Fruit fly (Drosophila melanogaster) whole organism, embryonic: ENCODE data around the gene CG42660.
"Not testable (repeated sequence)": the region's sequence is repeated elsewhere in the genome, so short reads cannot be mapped to it uniquely, and the experiment has no call there.

Experiments
- Adf1 ChIP-seq: fragments of 200-800 bp; sonication (Bioruptor generic); IDR thresholded peaks from 2 replicates; pipeline ENCODE4 v1.3.6; 2022; ENCODE audit warnings: missing biosample characterization, missing genetic modification characterization
- BEAF-32 ChIP-seq: fragments of 200-800 bp; sonication (Bioruptor generic); optimal IDR thresholded peaks from 3 replicates; lab custom pipeline; 2017; ENCODE audit warnings: missing biosample characterization, missing genetic modification characterization, mild to moderate bottlenecking, moderate library complexity, missing genetic modification reagents
- CG10366 ChIP-seq: fragments of 200-800 bp; sonication (Bioruptor generic); IDR thresholded peaks from 2 replicates; pipeline ENCODE4 v1.3.6; 2022; ENCODE audit warnings: missing biosample characterization, missing genetic modification characterization
- CG11085 ChIP-seq: fragments of 200-800 bp; sonication (Bioruptor generic); IDR thresholded peaks from 2 replicates; pipeline ENCODE4 v1.3.6; 2022; ENCODE audit warnings: missing biosample characterization, missing genetic modification characterization
- CG11504 ChIP-seq: fragments of 200-800 bp; sonication (Bioruptor generic); optimal IDR thresholded peaks from 3 replicates; lab custom pipeline; 2019; ENCODE audit warnings: missing biosample characterization, mild to moderate bottlenecking, missing genetic modification characterization, moderate library complexity
- CG14667 ChIP-seq: fragments of 200-800 bp; sonication (Bioruptor generic); IDR thresholded peaks from 2 replicates; pipeline ENCODE4 v1.3.6; 2022; ENCODE audit warnings: missing biosample characterization, missing genetic modification characterization
- CG18764 ChIP-seq: fragments of 200-800 bp; sonication (Bioruptor generic); optimal IDR thresholded peaks from 3 replicates; lab custom pipeline; 2016; ENCODE audit warnings: missing biosample characterization, missing genetic modification characterization
- CG2129 ChIP-seq: fragments of 200-800 bp; sonication (Bioruptor generic); IDR thresholded peaks from 2 replicates; pipeline ENCODE4 v1.3.6; 2022; ENCODE audit warnings: missing biosample characterization, missing genetic modification characterization; ENCODE audit not compliant: partially characterized antibody
- CG4707 ChIP-seq: fragments of 200-800 bp; sonication (Bioruptor generic); optimal IDR thresholded peaks from 2 replicates; lab custom pipeline; 2018; ENCODE audit warnings: missing biosample characterization, mild to moderate bottlenecking, missing genetic modification characterization, moderate library complexity
- CG8089 ChIP-seq: fragments of 200-800 bp; sonication (Bioruptor generic); optimal IDR thresholded peaks from 3 replicates; lab custom pipeline; 2016; ENCODE audit warnings: missing biosample characterization, missing genetic modification characterization
- CG9727 ChIP-seq: fragments of 200-800 bp; sonication (Bioruptor generic); optimal IDR thresholded peaks from 3 replicates; lab custom pipeline; 2017; ENCODE audit warnings: missing biosample characterization, mild to moderate bottlenecking, missing genetic modification characterization
- Ets65A ChIP-seq: fragments of 200-800 bp; sonication (Bioruptor generic); peaks from one replicate; lab custom pipeline; 2016; ENCODE audit warnings: missing biosample characterization, missing genetic modification characterization
- Ets97D ChIP-seq: fragments of 200-800 bp; sonication (Bioruptor generic); optimal IDR thresholded peaks from 3 replicates; lab custom pipeline; 2016; ENCODE audit warnings: missing biosample characterization, missing genetic modification characterization
- Lim3 ChIP-seq: fragments of 200-800 bp; sonication (Bioruptor generic); IDR thresholded peaks from 2 replicates; pipeline ENCODE4 v1.3.6; 2022; ENCODE audit warnings: missing biosample characterization, missing genetic modification characterization
- MESR4 ChIP-seq: fragments of 200-800 bp; sonication (Bioruptor generic); optimal IDR thresholded peaks from 2 replicates; lab custom pipeline; 2018; ENCODE audit warnings: missing biosample characterization, mild to moderate bottlenecking, missing genetic modification characterization, moderate library complexity
- Med ChIP-seq: fragments of 200-800 bp; sonication (Bioruptor generic); peaks from one replicate; lab custom pipeline; 2016; ENCODE audit warnings: missing biosample characterization, missing genetic modification characterization, mild to moderate bottlenecking, inconsistent platforms, moderate library complexity
- Ssrp ChIP-seq: fragments of 200-800 bp; sonication (Bioruptor generic); optimal IDR thresholded peaks from 2 replicates; lab custom pipeline; 2018; ENCODE audit warnings: missing biosample characterization, mild to moderate bottlenecking, missing genetic modification characterization, moderate library complexity
- Taf1 ChIP-seq: fragments of 200-800 bp; sonication (Bioruptor generic); IDR thresholded peaks from 2 replicates; pipeline ENCODE4 v1.3.6; 2022; ENCODE audit warnings: missing biosample characterization, missing genetic modification characterization
- ab ChIP-seq: fragments of 200-800 bp; sonication (Bioruptor generic); optimal IDR thresholded peaks from 2 replicates; lab custom pipeline; 2016; ENCODE audit warnings: missing biosample characterization, missing genetic modification characterization
- cad ChIP-seq: fragments of >200 bp; optimal IDR thresholded peaks from 2 replicates; lab custom pipeline; 2017; ENCODE audit warnings: missing biosample characterization, missing genetic modification characterization
- ci ChIP-seq: fragments of 200-800 bp; sonication (Bioruptor generic); IDR thresholded peaks from 3 replicates; pipeline ENCODE4 v1.3.6; 2022; ENCODE audit warnings: missing biosample characterization, missing genetic modification characterization
- dati ChIP-seq: fragments of 200-800 bp; sonication (Bioruptor generic); IDR thresholded peaks from 2 replicates; pipeline ENCODE4 v1.3.6; 2022; ENCODE audit warnings: missing biosample characterization, missing genetic modification characterization
- emc ChIP-seq: fragments of 200-800 bp; sonication (Bioruptor generic); optimal IDR thresholded peaks from 2 replicates; lab custom pipeline; 2016; ENCODE audit warnings: missing biosample characterization, missing genetic modification characterization
- fd3F ChIP-seq: fragments of 200-800 bp; sonication (Bioruptor generic); optimal IDR thresholded peaks from 2 replicates; lab custom pipeline; 2018; ENCODE audit warnings: missing biosample characterization, mild to moderate bottlenecking, missing genetic modification characterization, moderate library complexity
- gfzf ChIP-seq: fragments of 200-800 bp; sonication (Bioruptor generic); optimal IDR thresholded peaks from 2 replicates; lab custom pipeline; 2016; ENCODE audit warnings: missing biosample characterization, mild to moderate bottlenecking, missing genetic modification characterization, moderate library complexity
- lilli ChIP-seq: fragments of 200-800 bp; sonication (Bioruptor generic); optimal IDR thresholded peaks from 3 replicates; lab custom pipeline; 2016; ENCODE audit warnings: missing biosample characterization, missing genetic modification characterization
- prd ChIP-seq, 3 experiments: fragments of >200 bp in 2 of 3; fragments of 200-800 bp in 1 of 3; sonication (Bioruptor generic) in 1 of 3; optimal IDR thresholded peaks in 2 of 3; IDR thresholded peaks in 1 of 3; 2 replicates in 2 of 3; 3 replicates in 1 of 3; pipeline versions ENCODE4 v1.3.6 to Lab custom; 2017 to 2022; ENCODE audit warnings: missing biosample characterization in 1 of 3, missing genetic modification characterization in 1 of 3
- pum ChIP-seq: fragments of 200-800 bp; sonication (Bioruptor generic); optimal IDR thresholded peaks from 2 replicates; lab custom pipeline; 2016; ENCODE audit warnings: missing biosample characterization, missing genetic modification characterization
- sima ChIP-seq: fragments of 200-800 bp; sonication (Bioruptor generic); optimal IDR thresholded peaks from 2 replicates; lab custom pipeline; 2016; ENCODE audit warnings: missing biosample characterization, missing genetic modification characterization
- ssp ChIP-seq: fragments of 200-800 bp; sonication (Bioruptor generic); IDR thresholded peaks from 2 replicates; pipeline ENCODE4 v1.3.6; 2022; ENCODE audit warnings: missing biosample characterization, missing genetic modification characterization
- tx ChIP-seq: fragments of 200-800 bp; sonication (Bioruptor generic); optimal IDR thresholded peaks from 2 replicates; lab custom pipeline; 2016; ENCODE audit warnings: missing biosample characterization, missing genetic modification characterization
- wdn ChIP-seq: fragments of 200-800 bp; sonication (Bioruptor generic); IDR thresholded peaks from 2 replicates; pipeline ENCODE4 v1.3.6; 2022; ENCODE audit warnings: missing biosample characterization, missing genetic modification characterization
- zf30C ChIP-seq: fragments of 200-800 bp; sonication (Bioruptor generic); optimal IDR thresholded peaks from 3 replicates; lab custom pipeline; 2018; ENCODE audit warnings: missing biosample characterization, mild to moderate bottlenecking, missing genetic modification characterization

The CG42660 gene

dm6 chr3L:7470202-7470601, 4.9 kb downstream of the CG42660 start, which contains the start of gene CG8543:
Gene CG8543, minus strand, starts transcription at chr3L:7470302.
- no peak for TF ChIP-seq ci (GFP tag; lab: Robert Waterston, UW)
- TF ChIP-seq Ets97D (GFP tag; lab: Kevin White, UChicago): no peak
- TF ChIP-seq CG11504 (tag; lab: Kevin White, UChicago): no peak
- no peak for TF ChIP-seq CG18764
- TF ChIP-seq wdn: no peak
- no peak for TF ChIP-seq ab
- no peak for TF ChIP-seq pum (GFP tag; lab: Kevin White, UChicago)
- TF ChIP-seq cad: no peak

dm6 chr3L:7471259-7471658, 6.0 kb downstream of the CG42660 start, which contains the start of gene CG8541:
Gene CG8541, plus strand, starts transcription at chr3L:7471559.
- peak; percentile 12; the same call in 1 of the 2 replicates for TF ChIP-seq ssp
- no peak for TF ChIP-seq CG10366 (GFP tag; lab: Robert Waterston, UW)

dm6 chr3L:7475270-7475669, 10.0 kb downstream of the CG42660 start, which contains the start of gene CG43292:
Gene CG43292, plus strand, starts transcription at chr3L:7475570.
- TF ChIP-seq CG14667 (no peak), gfzf (no peak), dati (GFP tag; lab: Robert Waterston, UW) (no peak), prd (optimal IDR thresholded peaks at IDR 0.05; lab: Kevin White, UChicago) (no peak), prd (GFP tag; IDR thresholded peaks at IDR 0.05; lab: Robert Waterston, UW) (no peak), ab (no peak)

dm6 chr3L:7485667-7486066, 20.4 kb downstream of the CG42660 start, which contains the start of gene mthl6:
Gene mthl6, plus strand, starts transcription at chr3L:7485967.
- TF ChIP-seq Adf1 (GFP tag; lab: Robert Waterston, UW): no peak
- TF ChIP-seq zf30C (GFP tag; lab: Kevin White, UChicago): no peak
- TF ChIP-seq fd3F (GFP tag; lab: Kevin White, UChicago): no peak
- no peak for TF ChIP-seq Taf1 (GFP tag; lab: Robert Waterston, UW)
- TF ChIP-seq emc (GFP tag; lab: Kevin White, UChicago): no peak
- no peak for TF ChIP-seq sima (GFP tag; lab: Kevin White, UChicago)
- TF ChIP-seq Lim3: no peak

- no peak for TF ChIP-seq CG8089 (GFP tag; lab: Kevin White, UChicago)
- peak; percentile 6 for TF ChIP-seq CG11504 (tag; lab: Kevin White, UChicago)
- TF ChIP-seq CG9727: no peak
- no peak for TF ChIP-seq MESR4
- no peak for TF ChIP-seq tx
These were observed 26.3 kb downstream of the CG42660 start, which contains the start of gene Cyp316a1 for dm6 chr3L:7491564-7491963. Gene Cyp316a1, plus strand, starts transcription at chr3L:7491864.

- TF ChIP-seq CG2129 (GFP tag; lab: Robert Waterston, UW) (no peak), cad (no peak), Ets65A (GFP tag; lab: Kevin White, UChicago) (peak; percentile 46), BEAF-32 (no peak), CG4707 (GFP tag; lab: Kevin White, UChicago) (no peak), Ssrp (tag; lab: Kevin White, UChicago) (no peak)
These were observed 30.8 kb downstream of the CG42660 start, which contains the start of gene Cyp4d8 for dm6 chr3L:7496097-7496496. Gene Cyp4d8, minus strand, starts transcription at chr3L:7496197.

dm6 chr3L:7498731-7499130, 33.4 kb downstream of the CG42660 start, which contains the start of gene CG8539:
Gene CG8539, minus strand, starts transcription at chr3L:7498831.
- TF ChIP-seq lilli (GFP tag; lab: Kevin White, UChicago); CG11085 (GFP tag; lab: Robert Waterston, UW); Med (GFP tag; lab: Kevin White, UChicago): not testable (repeated sequence)
